Worm (Caenorhabditis elegans) whole organism, L3 larva: Measurements from ENCODE around the gene helq-1.

Experiments
- aly-2 ChIP-seq: fragments of 150-350 bp; optimal IDR thresholded peaks from 2 replicates; lab custom pipeline; 2014; ENCODE audit warnings: missing biosample characterization, missing genetic modification characterization
- ceh-82 ChIP-seq: fragments of 150-350 bp; optimal IDR thresholded peaks from 2 replicates; lab custom pipeline; 2014; ENCODE audit warnings: missing biosample characterization, missing genetic modification characterization
- elt-1 ChIP-seq: fragments of 150-350 bp; optimal IDR thresholded peaks from 2 replicates; lab custom pipeline; 2014; ENCODE audit warnings: missing biosample characterization, missing genetic modification characterization
- elt-2 ChIP-seq: sonication (generic microtip); optimal IDR thresholded peaks from 2 replicates; lab custom pipeline; 2016; ENCODE audit warnings: missing genetic modification reagents, mild to moderate bottlenecking, missing genetic modification characterization, missing compliant biosample characterization
- mdl-1 ChIP-seq: fragments of 150-350 bp; optimal IDR thresholded peaks from 2 replicates; lab custom pipeline; 2014; ENCODE audit warnings: missing biosample characterization, missing genetic modification characterization
- nhr-28 ChIP-seq: fragments of 150-350 bp; optimal IDR thresholded peaks from 2 replicates; lab custom pipeline; 2014; ENCODE audit warnings: missing biosample characterization, missing genetic modification characterization
- snpc-4 ChIP-seq: fragments of 150-350 bp; optimal IDR thresholded peaks from 2 replicates; lab custom pipeline; 2014; ENCODE audit warnings: missing biosample characterization, missing genetic modification characterization
- tbx-2 ChIP-seq: sonication (generic microtip); optimal IDR thresholded peaks from 2 replicates; lab custom pipeline; 2016; ENCODE audit warnings: mild to moderate bottlenecking, missing genetic modification characterization, missing compliant biosample characterization

ce11 chrIII:617467-617866, 30.6 kb upstream of the helq-1 start, which contains the start of gene T19C3.2:
- TF ChIP-seq elt-1 (no peak), mdl-1 (tag; lab: Kevin White, UChicago) (no peak), nhr-28 (tag; lab: Kevin White, UChicago) (no peak), elt-2 (no peak), ceh-82 (no peak), tbx-2 (tag; lab: Kevin White, UChicago) (no peak), snpc-4 (no peak), aly-2 (no peak)
